Fruit fly (Drosophila melanogaster): ENCODE data around the gene Ugt37C2.
A peak's percentile ranks its signal among the peaks of the same experiment; 100 is the strongest.

Ugt37C2 gene

dm6 chr2L:16788885-16789284 is 5.1 kb upstream of the Ugt37C2 start:
- TF ChIP-seq svp (GFP tag) (peak; percentile 53), vri (GFP tag; optimal IDR thresholded peaks at IDR 0.05) (no peak)

dm6 chr2L:16789880-16790279 is 4.1 kb upstream of the Ugt37C2 start:
- TF ChIP-seq Ets21C (GFP tag; optimal IDR thresholded peaks at IDR 0.05) = no peak
- TF ChIP-seq svp (GFP tag) = no peak
- TF ChIP-seq Eip93F (GFP tag; optimal IDR thresholded peaks at IDR 0.05) = no peak
- TF ChIP-seq CG4318 (GFP tag; optimal IDR thresholded peaks at IDR 0.05) = no peak
- TF ChIP-seq CG6854 (GFP tag; optimal IDR thresholded peaks at IDR 0.05) = no peak
- no peak for TF ChIP-seq Ets96B (tag; optimal IDR thresholded peaks at IDR 0.05)
- no peak for TF ChIP-seq acj6 (GFP tag; optimal IDR thresholded peaks at IDR 0.05)
- TF ChIP-seq vri (GFP tag; optimal IDR thresholded peaks at IDR 0.05) = no peak
- no peak for TF ChIP-seq Sox15 (GFP tag; optimal IDR thresholded peaks at IDR 0.05)
- no peak for TF ChIP-seq OdsH (GFP tag; optimal IDR thresholded peaks at IDR 0.05)
- TF ChIP-seq Met (GFP tag; optimal IDR thresholded peaks at IDR 0.05) = no peak
- TF ChIP-seq Hr4 (GFP tag; optimal IDR thresholded peaks at IDR 0.05) = no peak

- TF ChIP-seq vri (GFP tag; optimal IDR thresholded peaks at IDR 0.05) = peak; percentile 82
- peak; percentile 89 for TF ChIP-seq svp (GFP tag)
- TF ChIP-seq CG11902 (GFP tag; optimal IDR thresholded peaks at IDR 0.05) = no peak
Measured at dm6 chr2L:16790671-16791270, 3.2 kb upstream of the Ugt37C2 start, which contains the start of gene Cyt-b5-r. TSS of gene Cyt-b5-r (minus strand) at chr2L:16790721.

dm6 chr2L:16791345-16791744 is 2.7 kb upstream of the Ugt37C2 start, which contains the start of gene CG17928:
TSS of gene CG17928 (plus strand) at chr2L:16791568.
- peak; percentile 16 for TF ChIP-seq fkh (GFP tag; optimal IDR thresholded peaks at IDR 0.05)
- TF ChIP-seq CG8119 (GFP tag; IDR thresholded peaks at IDR 0.05) = no peak

DNA sequence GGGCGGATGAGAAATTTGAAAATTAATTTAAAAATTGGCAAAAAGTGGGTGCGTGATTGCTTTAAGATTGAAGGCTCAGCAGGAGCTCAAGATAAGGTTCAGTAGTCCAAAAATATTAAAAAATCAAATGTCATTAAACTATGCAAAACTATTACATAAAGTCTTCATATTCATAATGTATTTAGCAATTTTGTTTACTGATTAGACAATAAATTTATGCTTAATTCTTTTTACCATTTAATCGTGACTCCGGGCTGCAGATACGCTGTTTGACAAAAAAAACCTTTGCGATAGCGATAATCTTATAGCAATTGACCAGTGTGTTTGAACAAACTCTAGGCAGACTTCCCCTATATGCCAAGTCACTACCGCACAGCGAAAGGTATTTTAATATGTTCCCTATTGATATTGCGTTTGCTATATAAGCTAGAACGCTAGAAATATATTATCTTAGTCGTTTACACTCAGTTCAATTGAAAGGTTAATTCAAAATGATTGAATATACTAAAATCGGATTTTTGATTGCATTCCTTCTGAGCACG is 2.2 kb downstream of the Ugt37C2 start, which contains the start of gene Ugt37E1:
Gene Ugt37E1, plus strand, starts transcription at position 492 of the 542 bp plus-strand sequence.
- no peak for TF ChIP-seq CG32006 (GFP tag; optimal IDR thresholded peaks at IDR 0.05)

DNA sequence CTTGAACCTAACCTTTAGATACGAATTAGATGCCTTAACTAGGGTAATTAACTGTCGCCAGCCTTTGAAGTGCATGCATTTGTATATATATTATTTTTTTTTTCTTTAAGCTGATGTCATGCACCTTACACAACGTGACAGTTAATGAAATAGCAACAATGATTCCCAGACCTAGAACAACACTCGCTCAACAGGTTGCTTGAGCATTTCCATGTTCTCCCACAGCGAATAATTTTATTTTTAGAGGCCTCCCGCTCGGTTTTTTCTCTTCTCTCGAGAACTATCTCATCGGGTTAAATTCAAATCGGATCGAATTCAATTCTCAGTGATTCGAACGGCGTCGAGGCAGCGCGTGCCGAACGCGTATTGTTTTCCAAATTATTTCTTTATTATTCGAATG is 4.7 kb downstream of the Ugt37C2 start, which contains the start of gene Ugt37D1:
Gene Ugt37D1, plus strand, starts transcription at position 321 of the 400 bp plus-strand sequence.
- TF ChIP-seq salr (GFP tag; optimal IDR thresholded peaks at IDR 0.05) (peak in 1 of 2 experiments; percentile 2), CG8632 (GFP tag; optimal IDR thresholded peaks at IDR 0.05) (no peak), CG10669 (GFP tag; optimal IDR thresholded peaks at IDR 0.05) (no peak), spab (GFP tag; optimal IDR thresholded peaks at IDR 0.05) (no peak), Smox (GFP tag; optimal IDR thresholded peaks at IDR 0.05) (no peak), CG31627 (GFP tag; optimal IDR thresholded peaks at IDR 0.05) (no peak), svp (GFP tag) (no peak), dac (GFP tag; optimal IDR thresholded peaks at IDR 0.05) (no peak), Eip78C (GFP tag) (peak; percentile 60)

- no peak for TF ChIP-seq Sox102F (GFP tag; optimal IDR thresholded peaks at IDR 0.05)
- TF ChIP-seq CG10669 (GFP tag; optimal IDR thresholded peaks at IDR 0.05) = no peak
- no peak for TF ChIP-seq dac (GFP tag; optimal IDR thresholded peaks at IDR 0.05)
- no peak for TF ChIP-seq CG15336 (GFP tag; IDR thresholded peaks at IDR 0.05)
- no peak for TF ChIP-seq pdm3 (GFP tag; optimal IDR thresholded peaks at IDR 0.05)
- no peak for TF ChIP-seq spab (GFP tag; optimal IDR thresholded peaks at IDR 0.05)
- no peak for TF ChIP-seq salr (GFP tag; optimal IDR thresholded peaks at IDR 0.05)
- TF ChIP-seq CG3919 (GFP tag; optimal IDR thresholded peaks at IDR 0.05) = no peak
- peak; percentile 48 for TF ChIP-seq svp (GFP tag)
- peak; percentile 59 for TF ChIP-seq vri (GFP tag; optimal IDR thresholded peaks at IDR 0.05)
- no peak for TF ChIP-seq fkh (GFP tag; optimal IDR thresholded peaks at IDR 0.05)
Measured at dm6 chr2L:16799496-16799895, 5.5 kb downstream of the Ugt37C2 start.
